Worm (Caenorhabditis elegans): ENCODE measurements around the gene ZC513.3.

ZC513.3 gene

DNA sequence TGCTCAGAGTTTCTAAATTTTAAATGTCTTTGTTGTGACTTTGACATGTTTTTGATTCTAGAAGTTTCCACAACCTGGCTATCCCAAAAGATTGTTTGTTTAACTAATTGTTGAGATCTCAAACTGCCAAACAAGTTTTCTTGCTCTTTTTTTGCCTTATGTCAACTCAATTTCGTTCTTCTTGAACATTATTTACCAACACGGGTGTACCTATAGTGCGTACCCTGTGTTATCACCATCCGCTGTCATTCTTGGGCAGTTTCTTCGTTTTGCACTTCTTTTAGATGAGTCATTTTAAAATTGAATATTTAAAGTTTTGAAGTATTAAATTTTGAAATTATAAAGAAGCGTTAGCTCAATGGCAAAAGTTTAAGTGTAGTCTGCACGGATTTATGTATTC, 29.9 kb upstream of the ZC513.3 start, which contains the start of gene sptl-2 (continued):
- no peak for TF ChIP-seq snpc-1.2 (GFP tag; IDR thresholded peaks at IDR 0.05)
- no peak for TF ChIP-seq nhr-102 (tag; optimal IDR thresholded peaks at IDR 0.05)
- no peak for TF ChIP-seq rbr-2 (tag; optimal IDR thresholded peaks at IDR 0.05)
- TF ChIP-seq tag-97 (GFP tag; IDR thresholded peaks at IDR 0.05): no peak
- TF ChIP-seq F26F4.8 (GFP tag; conservative IDR thresholded peaks at IDR 0.05): no peak
- no peak for TF ChIP-seq F44E2.7 (GFP tag; IDR thresholded peaks at IDR 0.05)
- no peak for TF ChIP-seq nhr-76 (tag; optimal IDR thresholded peaks at IDR 0.05)
- no peak for TF ChIP-seq lir-3 (tag; optimal IDR thresholded peaks at IDR 0.05)
- TF ChIP-seq daf-8 (GFP tag; IDR thresholded peaks at IDR 0.05): no peak
- TF ChIP-seq mep-1 (tag; optimal IDR thresholded peaks at IDR 0.05): peak; percentile 4
- no peak for TF ChIP-seq nhr-77 (tag; optimal IDR thresholded peaks at IDR 0.05)
- TF ChIP-seq ceh-20 (GFP tag; IDR thresholded peaks at IDR 0.05): no peak
- TF ChIP-seq skn-1 (tag; optimal IDR thresholded peaks at IDR 0.05): no peak
- no peak for TF ChIP-seq saeg-2 (GFP tag; IDR thresholded peaks at IDR 0.05)
- TF ChIP-seq nhr-42 (GFP tag; IDR thresholded peaks at IDR 0.05): no peak
- no peak for TF ChIP-seq nhr-111 (GFP tag; optimal IDR thresholded peaks at IDR 0.05)
- TF ChIP-seq mes-2 (tag; optimal IDR thresholded peaks at IDR 0.05; ENCODE audit: poor library complexity, severe bottlenecking): peak; percentile 8
- no peak for TF ChIP-seq nhr-6 (tag; optimal IDR thresholded peaks at IDR 0.05)
- no peak for TF ChIP-seq nhr-25 (tag; optimal IDR thresholded peaks at IDR 0.05; ENCODE audit: borderline replicate concordance, insufficient read depth)
- no peak for TF ChIP-seq zfp-3 (GFP tag; conservative IDR thresholded peaks at IDR 0.05)
- TF ChIP-seq snpc-4 (tag; optimal IDR thresholded peaks at IDR 0.05): no peak
- TF ChIP-seq Y75B8A.6 (GFP tag; IDR thresholded peaks at IDR 0.05): no peak
- TF ChIP-seq lsy-2 (tag; optimal IDR thresholded peaks at IDR 0.05): no peak
- peak; percentile 84 for TF ChIP-seq pqm-1 (tag; optimal IDR thresholded peaks at IDR 0.05)
- no peak for TF ChIP-seq nhr-48 (tag; optimal IDR thresholded peaks at IDR 0.05)
- peak; percentile 59 for TF ChIP-seq nhr-28 (tag; optimal IDR thresholded peaks at IDR 0.05)
- TF ChIP-seq cey-2 (tag; optimal IDR thresholded peaks at IDR 0.05; ENCODE audit: borderline replicate concordance, insufficient read depth): no peak

ce11 chrV:8017924-8018323, 28.9 kb upstream of the ZC513.3 start:
- TF ChIP-seq nhr-6 (tag; optimal IDR thresholded peaks at IDR 0.05): peak; percentile 12
- TF ChIP-seq pqm-1 (tag; optimal IDR thresholded peaks at IDR 0.05): peak; percentile 87
- TF ChIP-seq mep-1 (tag; optimal IDR thresholded peaks at IDR 0.05): peak; percentile 1
- no peak for TF ChIP-seq fos-1 (tag; optimal IDR thresholded peaks at IDR 0.05)
- no peak for TF ChIP-seq Y5F2A.4 (GFP tag; optimal IDR thresholded peaks at IDR 0.05)
- TF ChIP-seq F49E8.2 (tag; optimal IDR thresholded peaks at IDR 0.05; ENCODE audit: borderline replicate concordance): no peak
- no peak for TF ChIP-seq skn-1 (tag; optimal IDR thresholded peaks at IDR 0.05)
- TF ChIP-seq zip-11 (GFP tag; IDR thresholded peaks at IDR 0.05): no peak
- TF ChIP-seq nhr-25 (tag; optimal IDR thresholded peaks at IDR 0.05; ENCODE audit: borderline replicate concordance, insufficient read depth): no peak
- peak; percentile 81 for TF ChIP-seq nhr-28 (tag; optimal IDR thresholded peaks at IDR 0.05)
- no peak for TF ChIP-seq lin-29 (GFP tag; IDR thresholded peaks at IDR 0.05)
- 0 out of 2 replicates have a peak, but pooled peaks have one; percentile 17 for TF ChIP-seq lin-1 (GFP tag; IDR thresholded peaks at IDR 0.05)
- no peak for TF ChIP-seq lin-39 (tag; optimal IDR thresholded peaks at IDR 0.05)
- peak; percentile 28 for TF ChIP-seq dve-1 (tag; optimal IDR thresholded peaks at IDR 0.05; ENCODE audit: insufficient read depth)
- no peak for TF ChIP-seq daf-19 (GFP tag; conservative IDR thresholded peaks at IDR 0.05)
- TF ChIP-seq daf-16 (GFP tag; optimal IDR thresholded peaks at IDR 0.05): no peak
- TF ChIP-seq daf-16 (tag; optimal IDR thresholded peaks at IDR 0.05): peak; percentile 39
- peak; percentile 61 for TF ChIP-seq php-3 (GFP tag; IDR thresholded peaks at IDR 0.05)
- TF ChIP-seq dmd-6 (GFP tag; IDR thresholded peaks at IDR 0.05): peak; percentile 75
- peak; percentile 65 for TF ChIP-seq hlh-11 (tag; optimal IDR thresholded peaks at IDR 0.05)
- no peak for TF ChIP-seq nhr-42 (GFP tag; IDR thresholded peaks at IDR 0.05)
- no peak for TF ChIP-seq Y105C5A.15 (GFP tag; IDR thresholded peaks at IDR 0.05)
- TF ChIP-seq ztf-11 (tag; optimal IDR thresholded peaks at IDR 0.05): no peak
